Fruit fly (Drosophila melanogaster) whole organism: ENCODE results near the gene CG43273.

Source experiments
- CG8478 ChIP-seq: fragments of >200 bp; optimal IDR thresholded peaks from 2 replicates; lab custom pipeline; 2018; ENCODE audit warnings: inconsistent platforms
- Dll ChIP-seq: fragments of >200 bp; optimal IDR thresholded peaks from 2 replicates; lab custom pipeline; 2017
- EcR ChIP-seq, 2 experiments: fragments of >200 bp; optimal IDR thresholded peaks; 2 replicates each; lab custom pipeline; 2017; ENCODE audit warnings: missing biosample characterization in 2 of 2, missing genetic modification characterization in 2 of 2, missing genetic modification reagents in 2 of 2
- pan ChIP-seq: fragments of >200 bp; optimal IDR thresholded peaks from 2 replicates; lab custom pipeline; 2017
- psq ChIP-seq: fragments of >200 bp; optimal IDR thresholded peaks from 2 replicates; lab custom pipeline; 2017
- usp ChIP-seq: fragments of >200 bp; optimal IDR thresholded peaks from 2 replicates; lab custom pipeline; 2017; ENCODE audit warnings: missing biosample characterization, missing genetic modification characterization, mixed read lengths

DNA sequence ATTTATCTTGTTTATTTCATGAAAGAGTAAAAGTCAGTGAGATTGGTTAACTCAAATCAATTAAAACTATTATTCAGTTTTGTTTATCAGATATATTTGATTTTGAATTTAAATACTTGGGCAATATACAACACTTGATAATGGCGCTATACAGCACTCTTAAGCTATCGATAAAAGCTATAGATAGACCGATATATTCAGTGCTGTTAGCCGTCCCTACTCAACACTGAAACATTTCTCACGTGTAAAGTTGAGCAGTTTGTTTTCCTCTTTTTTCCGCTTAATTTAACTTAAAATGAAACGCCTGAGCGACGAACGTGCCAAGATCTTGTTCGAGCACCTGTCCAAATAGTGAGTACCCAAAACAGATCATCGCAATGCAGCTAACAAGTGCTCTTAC, 20.3 kb downstream of the CG43273 start, which contains the start of gene CG7006:
- TF ChIP-seq Dll (lab: Kevin White, UChicago), result no peak
- no peak for TF ChIP-seq pan (lab: Kevin White, UChicago)
- no peak for TF ChIP-seq CG8478 (lab: Kevin White, UChicago)
- TF ChIP-seq EcR (GFP tag; optimal IDR thresholded peaks at IDR 0.05; lab: Kevin White, UChicago), result no peak
- no peak for TF ChIP-seq psq (lab: Kevin White, UChicago)
- no peak for TF ChIP-seq usp (GFP tag; lab: Kevin White, UChicago)
